Worm (Caenorhabditis elegans) whole organism, L2 larva: ENCODE data around the gene srh-282.

Experiments used
- Y55F3AM.14 ChIP-seq: fragments of 200-800 bp; sonication (Bioruptor generic); optimal IDR thresholded peaks from 2 replicates; lab custom pipeline; 2018; ENCODE audit warnings: mild to moderate bottlenecking, missing genetic modification characterization, missing compliant biosample characterization
- ZK546.5 ChIP-seq: sonication (generic microtip); optimal IDR thresholded peaks from 2 replicates; lab custom pipeline; 2017; ENCODE audit warnings: missing biosample characterization, missing genetic modification characterization
- alr-1 ChIP-seq: fragments of 150-350 bp; optimal IDR thresholded peaks from 2 replicates; lab custom pipeline; 2014; ENCODE audit warnings: missing biosample characterization, missing genetic modification characterization
- elt-3 ChIP-seq: sonication (generic microtip); optimal IDR thresholded peaks from 2 replicates; lab custom pipeline; 2017; ENCODE audit warnings: missing biosample characterization, missing genetic modification characterization
- lsy-2 ChIP-seq, 2 experiments: fragments of 150-350 bp in 1 of 2; sonication (generic microtip) in 1 of 2; optimal IDR thresholded peaks; 2 replicates each; lab custom pipeline; 2014 to 2017; ENCODE audit warnings: missing biosample characterization in 2 of 2, missing genetic modification characterization in 2 of 2
- nhr-12 ChIP-seq: fragments of 150-350 bp; optimal IDR thresholded peaks from 2 replicates; lab custom pipeline; 2014; ENCODE audit warnings: missing biosample characterization, missing genetic modification characterization
- nhr-129 ChIP-seq: fragments of 150-350 bp; optimal IDR thresholded peaks from 2 replicates; lab custom pipeline; 2014; ENCODE audit warnings: missing biosample characterization, missing genetic modification characterization
- nhr-237 ChIP-seq: fragments of 150-350 bp; optimal IDR thresholded peaks from 2 replicates; lab custom pipeline; 2014; ENCODE audit warnings: missing biosample characterization, missing genetic modification characterization
- nhr-77 ChIP-seq: fragments of 150-350 bp; optimal IDR thresholded peaks from 2 replicates; lab custom pipeline; 2014; ENCODE audit warnings: missing biosample characterization, missing genetic modification characterization
- skn-1 ChIP-seq: sonication (generic microtip); optimal IDR thresholded peaks from 2 replicates; lab custom pipeline; 2017; ENCODE audit warnings: missing biosample characterization, missing genetic modification characterization
- unc-39 ChIP-seq: fragments of 150-350 bp; optimal IDR thresholded peaks from 2 replicates; lab custom pipeline; 2014; ENCODE audit warnings: missing biosample characterization, missing genetic modification characterization

- TF ChIP-seq nhr-237 (tag; lab: Kevin White, UChicago): no peak
- no peak for TF ChIP-seq nhr-12 (tag; lab: Kevin White, UChicago)
- TF ChIP-seq Y55F3AM.14 (GFP tag; lab: Kevin White, UChicago): no peak
- no peak for TF ChIP-seq skn-1 (tag; lab: Kevin White, UChicago)
- no peak for TF ChIP-seq unc-39
- TF ChIP-seq nhr-129 (tag; lab: Kevin White, UChicago): no peak
- TF ChIP-seq nhr-77 (tag; lab: Kevin White, UChicago): no peak
- no peak for TF ChIP-seq elt-3 (tag; lab: Kevin White, UChicago)
- TF ChIP-seq lsy-2 (tag; optimal IDR thresholded peaks at IDR 0.05; lab: Kevin White, UChicago): no peak
- no peak for TF ChIP-seq ZK546.5 (tag; lab: Kevin White, UChicago)
- TF ChIP-seq alr-1 (tag; lab: Kevin White, UChicago): no peak
Measured at ce11 chrIV:282008-282407, 8.8 kb upstream of the srh-282 start.
